Worm (Caenorhabditis elegans): ENCODE measurements around the gene egl-4.

The egl-4 gene

ce11 chrIV:1895024-1895423 is 47.2 kb downstream of the egl-4 start:
- TF ChIP-seq unc-62 (GFP tag; optimal IDR thresholded peaks at IDR 0.05), result no peak

ce11 chrIV:1896145-1896544 is 48.3 kb downstream of the egl-4 start:
- TF ChIP-seq unc-62 (GFP tag; optimal IDR thresholded peaks at IDR 0.05), result no peak

ce11 chrIV:1900971-1901370 is 53.1 kb downstream of the egl-4 start:
- TF ChIP-seq unc-62 (GFP tag; optimal IDR thresholded peaks at IDR 0.05), result no peak

- TF ChIP-seq unc-62 (GFP tag; optimal IDR thresholded peaks at IDR 0.05), result no peak
These were observed 54.2 kb downstream of the egl-4 start, which contains the start of gene egl-18 for ce11 chrIV:1902022-1902421. egl-18 (plus strand) TSS chrIV:1902322.

- no peak for TF ChIP-seq unc-62 (GFP tag; optimal IDR thresholded peaks at IDR 0.05)
These were observed 56.3 kb downstream of the egl-4 start for ce11 chrIV:1904072-1904671.

- no peak for TF ChIP-seq unc-62 (GFP tag; optimal IDR thresholded peaks at IDR 0.05)
These were observed 57.4 kb downstream of the egl-4 start for ce11 chrIV:1905250-1905649.

- TF ChIP-seq unc-62 (GFP tag; optimal IDR thresholded peaks at IDR 0.05), result no peak
These were observed 58.8 kb downstream of the egl-4 start for ce11 chrIV:1906697-1907096.

ce11 chrIV:1908467-1908866 is 60.6 kb downstream of the egl-4 start:
- TF ChIP-seq unc-62 (GFP tag; optimal IDR thresholded peaks at IDR 0.05), result no peak

- TF ChIP-seq unc-62 (GFP tag; optimal IDR thresholded peaks at IDR 0.05), result no peak
These were observed 61.0 kb downstream of the egl-4 start for ce11 chrIV:1908921-1909320.

ce11 chrIV:1911273-1911672 is 63.4 kb downstream of the egl-4 start:
- TF ChIP-seq unc-62 (GFP tag; optimal IDR thresholded peaks at IDR 0.05), result no peak

- no peak for TF ChIP-seq unc-62 (GFP tag; optimal IDR thresholded peaks at IDR 0.05)
These were observed 67.0 kb downstream of the egl-4 start for ce11 chrIV:1914900-1915299.

ce11 chrIV:1915549-1915948 is 67.7 kb downstream of the egl-4 start:
- TF ChIP-seq unc-62 (GFP tag; optimal IDR thresholded peaks at IDR 0.05), result no peak

- TF ChIP-seq unc-62 (GFP tag; optimal IDR thresholded peaks at IDR 0.05), result no peak
These were observed 68.4 kb downstream of the egl-4 start for ce11 chrIV:1916247-1916646.

- TF ChIP-seq unc-62 (GFP tag; optimal IDR thresholded peaks at IDR 0.05), result no peak
These were observed 69.9 kb downstream of the egl-4 start, which contains the start of gene elt-6 for ce11 chrIV:1917819-1918218. elt-6 (plus strand) TSS chrIV:1917977.

- no peak for TF ChIP-seq unc-62 (GFP tag; optimal IDR thresholded peaks at IDR 0.05)
These were observed 72.6 kb downstream of the egl-4 start for ce11 chrIV:1920513-1920912.

ce11 chrIV:1923722-1924121 is 75.9 kb downstream of the egl-4 start, which contains the start of gene denn-4:
denn-4 (plus strand) TSS chrIV:1924001.
- TF ChIP-seq unc-62 (GFP tag; optimal IDR thresholded peaks at IDR 0.05), result no peak

- no peak for TF ChIP-seq unc-62 (GFP tag; optimal IDR thresholded peaks at IDR 0.05)
These were observed 76.3 kb downstream of the egl-4 start for ce11 chrIV:1924178-1924577.

Measured in whole organism, dauer.